Worm (Caenorhabditis elegans): ENCODE results near the gene nspb-5.
A peak's percentile ranks its signal among the peaks of the same experiment; 100 is the strongest.

Gene nspb-5

DNA sequence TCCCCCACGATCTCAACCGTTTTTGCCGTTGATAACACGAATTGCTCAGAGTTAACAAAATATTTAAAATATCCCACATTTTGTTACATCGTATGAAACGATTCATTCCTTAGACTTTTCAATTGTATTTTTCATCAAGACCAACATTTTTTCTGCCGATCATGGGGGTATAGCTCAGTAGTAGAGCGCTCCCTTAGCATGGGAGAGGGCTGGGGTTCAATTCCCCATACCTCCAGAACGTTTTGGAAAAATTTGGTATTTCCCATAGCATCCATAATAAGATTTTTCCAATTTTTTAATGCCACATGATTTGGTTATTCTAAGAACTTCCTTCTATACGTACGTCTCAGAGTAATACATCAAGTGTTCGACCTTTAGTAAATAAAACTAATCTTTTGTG, 36.8 kb upstream of the nspb-5 start:
- TF ChIP-seq snpc-1.2 (GFP tag; IDR thresholded peaks at IDR 0.05): 0 out of 2 replicates have a peak, but pooled peaks have one; percentile 62
- no peak for TF ChIP-seq Y75B8A.6 (GFP tag; IDR thresholded peaks at IDR 0.05)
- peak in 1 of 2 experiments; percentile 50 for TF ChIP-seq unc-62 (GFP tag; optimal IDR thresholded peaks at IDR 0.05 in 1 of 2)
- no peak for TF ChIP-seq unc-62 (tag; optimal IDR thresholded peaks at IDR 0.05)

DNA sequence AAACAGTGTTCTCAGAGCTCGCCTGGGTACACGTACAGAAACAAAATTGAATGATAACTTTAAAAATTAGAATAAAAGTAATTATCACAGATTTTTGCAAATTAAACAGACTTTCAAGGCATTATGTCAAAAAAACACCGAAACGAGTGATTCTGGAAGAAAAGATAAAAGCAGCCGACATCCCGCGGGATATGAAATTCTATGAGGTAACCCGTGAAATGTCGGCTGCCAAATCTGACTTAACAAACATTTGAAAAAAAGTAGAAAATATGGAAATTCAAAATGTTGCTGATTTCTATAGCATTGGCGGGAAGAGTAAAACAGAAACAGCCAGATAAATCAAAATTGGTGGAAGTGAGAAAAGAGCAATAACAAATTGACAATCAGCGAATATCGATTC, 33.2 kb upstream of the nspb-5 start:
- TF ChIP-seq unc-130 (GFP tag; optimal IDR thresholded peaks at IDR 0.05) (no peak), snpc-1.2 (GFP tag; IDR thresholded peaks at IDR 0.05) (no peak), mdt-29 (GFP tag; IDR thresholded peaks at IDR 0.05) (no peak), unc-39 (tag; optimal IDR thresholded peaks at IDR 0.05) (no peak), fkh-10 (GFP tag; optimal IDR thresholded peaks at IDR 0.05) (no peak), lsy-2 (tag; optimal IDR thresholded peaks at IDR 0.05) (no peak), nhr-10 (tag; optimal IDR thresholded peaks at IDR 0.05) (no peak), attf-4 (tag; optimal IDR thresholded peaks at IDR 0.05) (no peak)

DNA sequence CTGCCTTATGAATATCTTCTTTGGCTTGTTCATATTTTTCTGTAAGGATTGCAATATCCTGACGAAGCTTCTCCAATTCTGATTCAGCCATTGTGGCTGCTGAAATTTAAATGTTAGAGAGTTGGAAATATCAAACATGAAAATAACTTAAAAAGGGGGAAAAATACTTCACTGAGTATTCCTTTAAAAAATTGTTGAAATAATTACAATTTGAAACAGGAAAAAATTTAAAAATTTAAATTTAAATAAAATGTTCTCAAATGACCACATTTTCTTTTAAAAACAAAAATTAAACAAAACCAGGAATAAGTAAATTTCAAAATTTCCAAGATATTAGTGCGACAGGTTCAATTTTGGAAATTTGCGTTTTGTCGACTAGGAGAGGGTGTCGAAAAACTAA, 26.6 kb upstream of the nspb-5 start, which contains the start of gene bicd-1:
Gene bicd-1, minus strand, starts transcription at position 101 of the 400 bp plus-strand sequence.
- TF ChIP-seq dmd-9 (GFP tag; IDR thresholded peaks at IDR 0.05): no peak
- TF ChIP-seq dmd-8 (GFP tag; IDR thresholded peaks at IDR 0.05): no peak
- TF ChIP-seq daf-8 (GFP tag; IDR thresholded peaks at IDR 0.05): no peak
- TF ChIP-seq nhr-11 (tag; optimal IDR thresholded peaks at IDR 0.05): no peak
- no peak for TF ChIP-seq ama-1 (optimal IDR thresholded peaks at IDR 0.05)

DNA sequence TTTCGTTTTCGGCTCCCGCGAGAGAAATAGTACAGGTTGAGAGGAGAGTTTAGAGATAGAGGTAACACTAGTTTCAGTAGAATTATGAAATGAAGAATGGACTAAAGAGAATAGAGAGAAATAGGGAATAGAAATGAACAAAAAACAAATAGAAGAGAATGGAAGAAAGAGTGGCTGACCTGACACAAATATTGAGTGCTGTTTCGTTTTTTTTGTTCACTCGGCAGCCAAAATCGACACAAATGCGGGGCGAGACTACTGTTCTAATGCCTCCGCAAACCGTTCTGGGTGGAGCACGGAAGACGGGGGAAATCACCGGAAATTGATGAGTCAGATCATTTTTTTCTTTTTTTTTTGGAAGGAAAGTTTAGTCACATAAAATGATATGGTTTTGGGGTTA, 26.2 kb upstream of the nspb-5 start:
- peak; percentile 10 for TF ChIP-seq nhr-28 (tag; optimal IDR thresholded peaks at IDR 0.05)
- TF ChIP-seq aha-1 (tag): peak; percentile 42
- TF ChIP-seq egl-43 (GFP tag; IDR thresholded peaks at IDR 0.05): no peak
- TF ChIP-seq daf-19 (GFP tag; conservative IDR thresholded peaks at IDR 0.05): no peak
- no peak for TF ChIP-seq lin-39 (tag; optimal IDR thresholded peaks at IDR 0.05)
- no peak for TF ChIP-seq jun-1 (tag; optimal IDR thresholded peaks at IDR 0.05)
- TF ChIP-seq zfp-2 (tag; optimal IDR thresholded peaks at IDR 0.05): no peak
- no peak for TF ChIP-seq hmg-1.1 (GFP tag; IDR thresholded peaks at IDR 0.05)
- TF ChIP-seq madf-5 (GFP tag; IDR thresholded peaks at IDR 0.05): no peak
- no peak for TF ChIP-seq Y5F2A.4 (GFP tag; optimal IDR thresholded peaks at IDR 0.05)
- no peak for TF ChIP-seq lim-7 (GFP tag; IDR thresholded peaks at IDR 0.05)

DNA sequence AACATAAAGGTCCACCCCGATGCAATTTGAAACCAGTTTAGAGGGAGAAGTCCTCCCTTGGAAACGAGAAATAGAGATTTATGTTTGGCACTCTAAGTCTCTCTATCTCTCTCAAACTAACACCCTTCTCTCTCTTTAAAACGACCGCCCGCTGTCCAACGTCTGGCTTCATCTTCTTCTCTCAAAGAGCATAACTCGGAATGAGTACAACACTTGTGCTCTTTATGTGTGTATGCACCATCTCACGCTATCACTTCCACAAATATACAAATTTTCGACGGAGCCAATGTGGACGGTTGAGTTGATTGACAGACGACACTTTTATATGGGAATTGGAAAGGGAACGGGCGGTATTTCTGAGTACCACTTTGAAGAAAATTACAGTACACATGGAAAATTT, 24.5 kb upstream of the nspb-5 start:
- TF ChIP-seq T26A8.4 (GFP tag; IDR thresholded peaks at IDR 0.05) (no peak), mep-1 (tag; optimal IDR thresholded peaks at IDR 0.05) (peak; percentile 34), php-3 (GFP tag; IDR thresholded peaks at IDR 0.05) (0 out of 2 replicates have a peak, but pooled peaks have one; percentile 22), hlh-11 (tag; optimal IDR thresholded peaks at IDR 0.05) (peak; percentile 70), skn-1 (tag; optimal IDR thresholded peaks at IDR 0.05) (no peak), pqm-1 (tag; optimal IDR thresholded peaks at IDR 0.05) (peak; percentile 63), unc-62 (GFP tag; optimal IDR thresholded peaks at IDR 0.05 in 1 of 2) (peak in 1 of 2 experiments; percentile 29), unc-62 (tag; optimal IDR thresholded peaks at IDR 0.05) (no peak), attf-4 (tag; optimal IDR thresholded peaks at IDR 0.05) (no peak), daf-16 (GFP tag; optimal IDR thresholded peaks at IDR 0.05) (no peak), daf-16 (tag; optimal IDR thresholded peaks at IDR 0.05) (peak; percentile 53), unc-130 (GFP tag; optimal IDR thresholded peaks at IDR 0.05) (no peak), zip-2 (tag; optimal IDR thresholded peaks at IDR 0.05) (no peak), snpc-1.2 (GFP tag; IDR thresholded peaks at IDR 0.05) (no peak), egl-43 (GFP tag; IDR thresholded peaks at IDR 0.05) (no peak), mxl-3 (GFP tag; optimal IDR thresholded peaks at IDR 0.05) (peak; percentile 36), nhr-25 (tag; optimal IDR thresholded peaks at IDR 0.05; ENCODE audit: borderline replicate concordance, insufficient read depth) (no peak), nhr-28 (tag; optimal IDR thresholded peaks at IDR 0.05) (peak; percentile 66), Y75B8A.6 (GFP tag; IDR thresholded peaks at IDR 0.05) (no peak), aha-1 (tag) (peak; percentile 63), dve-1 (tag; optimal IDR thresholded peaks at IDR 0.05; ENCODE audit: insufficient read depth) (peak; percentile 67), daf-19 (GFP tag; conservative IDR thresholded peaks at IDR 0.05) (0 out of 2 replicates have a peak, but pooled peaks have one; percentile 35), lsy-2 (tag; optimal IDR thresholded peaks at IDR 0.05) (peak in 1 of 2 experiments; percentile 13), nhr-11 (tag; optimal IDR thresholded peaks at IDR 0.05) (no peak), pha-4 (GFP tag; IDR thresholded peaks at IDR 0.05) (no peak), pha-4 (tag; optimal IDR thresholded peaks at IDR 0.05) (no peak), ceh-20 (GFP tag; IDR thresholded peaks at IDR 0.05) (no peak), dmd-6 (GFP tag; IDR thresholded peaks at IDR 0.05) (peak; percentile 67)
